Fruit fly (Drosophila melanogaster) whole organism, adult: Measurements from ENCODE around the gene Acp1.

ENCODE experiments used
- CG14711 ChIP-seq: fragments of 200-800 bp; sonication (Bioruptor generic); optimal IDR thresholded peaks from 2 replicates; lab custom pipeline; 2018; ENCODE audit warnings: missing biosample characterization, mild to moderate bottlenecking, missing genetic modification characterization, moderate library complexity
- CG7101 ChIP-seq: fragments of 200-800 bp; sonication (Bioruptor generic); optimal IDR thresholded peaks from 2 replicates; lab custom pipeline; 2018; ENCODE audit warnings: missing biosample characterization, mild to moderate bottlenecking, missing genetic modification characterization, moderate library complexity
- Clk ChIP-seq: fragments of 200-800 bp; sonication (Bioruptor generic); optimal IDR thresholded peaks from 2 replicates; lab custom pipeline; 2017; ENCODE audit warnings: missing biosample characterization, missing genetic modification characterization
- Mnt ChIP-seq: fragments of 200-800 bp; sonication (Bioruptor generic); optimal IDR thresholded peaks from 2 replicates; lab custom pipeline; 2016; ENCODE audit warnings: missing biosample characterization, mild to moderate bottlenecking, missing genetic modification characterization
- toe ChIP-seq: fragments of 200-800 bp; sonication (Bioruptor generic); optimal IDR thresholded peaks from 2 replicates; lab custom pipeline; 2016; ENCODE audit warnings: missing biosample characterization, missing genetic modification characterization

DNA sequence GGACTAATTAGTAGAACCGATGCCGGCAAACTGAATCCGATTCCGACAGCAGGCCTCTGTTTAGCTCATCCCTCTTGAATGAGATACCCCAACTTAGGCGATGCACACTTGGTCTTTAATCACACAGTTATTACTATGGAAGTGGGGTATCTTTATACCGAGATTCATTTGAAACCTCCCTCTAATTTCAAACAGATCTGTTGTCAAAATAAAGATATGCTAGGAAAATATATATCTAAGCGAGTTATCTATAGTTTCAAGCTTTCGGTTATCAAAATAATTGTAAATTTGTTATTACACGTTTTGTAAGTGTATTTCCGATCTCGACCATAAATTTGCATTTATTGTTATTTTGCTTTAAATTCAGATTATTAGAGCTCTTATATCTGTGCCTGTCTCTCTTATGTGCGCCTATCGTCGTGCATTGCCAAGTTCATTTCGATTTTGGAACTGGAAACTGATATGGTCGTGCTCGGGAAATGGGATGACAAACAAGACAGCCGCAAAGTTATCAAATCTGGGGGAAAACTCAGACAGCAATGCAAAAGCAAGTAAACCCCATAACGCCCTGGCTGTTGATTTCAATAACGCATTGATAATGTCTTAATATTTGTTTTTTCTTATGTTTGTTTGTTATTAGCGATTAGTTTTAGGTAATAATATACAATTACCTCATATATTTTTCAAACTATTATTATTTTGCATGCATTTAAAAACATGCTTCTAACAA is 14.9 kb downstream of the Acp1 start, which contains the start of gene CG13795:
- TF ChIP-seq CG7101 (peak; percentile 51), Clk (GFP tag; lab: Kevin White, UChicago) (no peak), toe (GFP tag; lab: Kevin White, UChicago) (peak; percentile 6), CG14711 (tag; lab: Kevin White, UChicago) (no peak), Mnt (no peak)
